Worm (Caenorhabditis elegans) whole organism, early embryonic: ENCODE results near the gene K08F9.3.

ENCODE experiments used
- B0310.2 ChIP-seq: sonication (generic microtip); optimal IDR thresholded peaks from 2 replicates; lab custom pipeline; 2016; ENCODE audit warnings: mild to moderate bottlenecking, missing genetic modification characterization, missing compliant biosample characterization
- F13C5.2 ChIP-seq: sonication (generic microtip); optimal IDR thresholded peaks from 2 replicates; lab custom pipeline; 2017; ENCODE audit warnings: mild to moderate bottlenecking, missing genetic modification characterization, inconsistent platforms, missing compliant biosample characterization
- aly-1 ChIP-seq: sonication (generic microtip); optimal IDR thresholded peaks from 2 replicates; lab custom pipeline; 2016; ENCODE audit warnings: missing genetic modification characterization, missing compliant biosample characterization
- ama-1 ChIP-seq: fragments of 150-350 bp; optimal IDR thresholded peaks from 2 replicates; lab custom pipeline; 2014
- ceh-13 ChIP-seq: fragments of 200-800 bp; sonication (Bioruptor generic); optimal IDR thresholded peaks from 2 replicates; lab custom pipeline; 2018; ENCODE audit warnings: mild to moderate bottlenecking, missing genetic modification characterization, missing compliant biosample characterization
- ceh-36 ChIP-seq: sonication (generic microtip); optimal IDR thresholded peaks from 2 replicates; lab custom pipeline; 2016; ENCODE audit warnings: missing genetic modification characterization, inconsistent platforms, missing compliant biosample characterization
- ets-7 ChIP-seq: sonication (generic microtip); optimal IDR thresholded peaks from 2 replicates; lab custom pipeline; 2016; ENCODE audit warnings: missing genotype, missing genetic modification characterization, missing compliant biosample characterization
- hmg-4 ChIP-seq: fragments of 200-800 bp; sonication (Bioruptor generic); optimal IDR thresholded peaks from 2 replicates; lab custom pipeline; 2018; ENCODE audit warnings: mild to moderate bottlenecking, missing genetic modification characterization, missing compliant biosample characterization
- hnd-1 ChIP-seq: sonication (generic microtip); optimal IDR thresholded peaks from 2 replicates; lab custom pipeline; 2016; ENCODE audit warnings: missing genetic modification characterization, missing compliant biosample characterization
- pes-1 ChIP-seq: fragments of 200-800 bp; sonication (Bioruptor generic); IDR thresholded peaks from 2 replicates; pipeline ENCODE4 v1.3.6; 2022; ENCODE audit warnings: missing genetic modification reagents, missing genetic modification characterization, missing compliant biosample characterization
- scrt-1 ChIP-seq: fragments of 200-800 bp; sonication (Bioruptor generic); IDR thresholded peaks from 2 replicates; pipeline ENCODE4 v1.3.6; 2022; ENCODE audit warnings: missing genetic modification characterization, missing compliant biosample characterization
- tbx-37 ChIP-seq: fragments of 200-800 bp; sonication (Bioruptor generic); conservative IDR thresholded peaks from 2 replicates; pipeline ENCODE4 v1.3.6; 2022; ENCODE audit warnings: missing genetic modification reagents, missing genetic modification characterization, missing compliant biosample characterization
- tra-4 ChIP-seq: sonication (generic microtip); optimal IDR thresholded peaks from 2 replicates; lab custom pipeline; 2017; ENCODE audit warnings: missing genetic modification characterization, missing compliant biosample characterization

K08F9.3 gene

DNA sequence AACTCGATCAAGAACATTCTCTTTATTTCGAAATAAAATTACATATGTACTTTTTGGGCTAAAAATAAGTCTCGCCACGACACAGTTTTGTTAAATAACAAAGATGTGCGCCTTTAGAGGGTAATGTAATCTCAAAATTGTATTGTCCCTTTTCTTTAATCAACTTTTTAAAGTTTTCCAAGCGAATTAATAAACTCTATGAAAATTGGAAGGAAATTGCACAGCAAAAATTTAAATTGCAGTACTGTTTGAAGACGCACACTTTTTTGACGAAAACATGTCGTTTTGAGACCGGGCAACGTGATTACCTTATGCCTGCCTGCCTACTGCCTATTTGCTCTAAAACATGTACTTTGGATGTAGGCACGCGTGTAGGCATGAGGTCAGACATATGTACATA is 51.6 kb downstream of the K08F9.3 start:
- TF ChIP-seq ceh-13 (GFP tag; lab: Kevin White, UChicago): no peak
- TF ChIP-seq tra-4: no peak
- no peak for TF ChIP-seq hmg-4 (GFP tag; lab: Kevin White, UChicago)
- no peak for TF ChIP-seq tbx-37 (GFP tag; lab: Robert Waterston, UW)
- TF ChIP-seq ets-7 (tag; lab: Kevin White, UChicago): no peak
- no peak for TF ChIP-seq aly-1
- no peak for TF ChIP-seq F13C5.2
- TF ChIP-seq hnd-1 (tag; lab: Kevin White, UChicago): no peak
- no peak for TF ChIP-seq B0310.2 (tag; lab: Kevin White, UChicago)
- no peak for TF ChIP-seq ceh-36
- no peak for TF ChIP-seq ama-1
- no peak for TF ChIP-seq pes-1 (GFP tag; lab: Robert Waterston, UW)
- no peak for TF ChIP-seq scrt-1

DNA sequence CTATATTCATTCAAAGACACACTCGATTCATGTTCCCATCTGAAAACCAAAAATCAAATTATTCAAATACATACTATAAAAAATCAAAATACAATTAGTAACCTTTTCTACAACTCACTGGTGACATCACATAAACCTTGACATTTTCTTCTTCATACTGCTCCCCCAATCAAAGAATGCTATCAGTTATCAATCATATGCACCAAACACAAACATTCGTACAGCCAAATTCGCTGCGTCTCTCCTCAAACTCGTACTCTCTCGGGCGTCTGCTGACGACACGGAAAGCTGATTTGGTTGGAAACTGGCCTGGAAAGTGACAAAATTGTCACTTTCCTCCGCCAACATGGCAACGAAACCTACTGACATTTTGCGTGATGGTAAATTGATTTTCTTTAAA is 52.0 kb downstream of the K08F9.3 start, which contains the start of gene plc-2:
Gene plc-2, plus strand, starts transcription at position 196 of the 400 bp plus-strand sequence.
- TF ChIP-seq tra-4 (no peak), aly-1 (no peak), B0310.2 (tag; lab: Kevin White, UChicago) (no peak), ama-1 (no peak), pes-1 (GFP tag; lab: Robert Waterston, UW) (no peak)
